Fruit fly (Drosophila melanogaster): ENCODE data around the gene CG14811.

DNA sequence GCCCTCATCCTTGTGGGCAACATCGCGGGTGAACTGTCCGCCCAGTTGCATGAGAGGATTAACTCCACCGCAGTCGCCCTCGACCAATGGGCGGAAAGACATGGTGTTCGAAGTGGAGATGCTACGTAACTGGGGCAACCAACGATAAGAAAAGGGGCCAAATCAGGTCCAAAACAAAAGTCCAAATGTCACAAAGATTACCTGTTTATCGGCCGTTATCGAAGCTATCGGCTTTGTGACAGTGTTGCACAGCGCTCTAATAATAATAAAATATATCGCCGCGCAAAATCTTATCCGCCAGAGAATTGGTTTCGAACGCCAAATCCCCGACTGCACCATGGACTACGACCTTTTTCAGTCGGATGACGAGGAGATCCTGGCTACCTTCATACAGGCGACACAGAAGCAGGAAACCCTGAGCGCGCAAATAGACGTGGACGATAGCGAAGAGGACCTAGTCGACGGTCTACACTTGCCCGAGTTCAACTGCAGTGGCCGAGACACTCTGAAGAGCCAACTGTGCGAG is 46.5 kb upstream of the CG14811 start, which contains the start of the genes CG14803 and Pex5:
- no peak for TF ChIP-seq br (GFP tag; optimal IDR thresholded peaks at IDR 0.05)
- peak; percentile 23 for TF ChIP-seq Sp1 (GFP tag; optimal IDR thresholded peaks at IDR 0.05)
- no peak for TF ChIP-seq lola (GFP tag; optimal IDR thresholded peaks at IDR 0.05)

Measured in whole organism, wandering third instar larva.